Worm (Caenorhabditis elegans) whole organism, L4 larva: Measurements from ENCODE around the gene dos-3.

Experiments
- Y105C5A.15 ChIP-seq: fragments of 200-800 bp; sonication (Bioruptor generic); IDR thresholded peaks from 2 replicates; pipeline ENCODE4 v1.3.6; 2022; ENCODE audit warnings: missing genetic modification characterization, missing compliant biosample characterization
- aha-1 ChIP-seq: fragments of 150-350 bp; peaks from one replicate; lab custom pipeline; 2014; ENCODE audit warnings: missing biosample characterization, missing genetic modification characterization
- ama-1 ChIP-seq: fragments of 150-350 bp; optimal IDR thresholded peaks from 2 replicates; lab custom pipeline; 2014; ENCODE audit warnings: inconsistent platforms, mixed read lengths
- arid-1 ChIP-seq: fragments of 200-800 bp; sonication (Bioruptor generic); conservative IDR thresholded peaks from 2 replicates; pipeline ENCODE4 v1.3.6; 2022; ENCODE audit warnings: missing genetic modification reagents, missing genetic modification characterization, missing compliant biosample characterization
- ceh-20 ChIP-seq: fragments of 200-800 bp; sonication (Bioruptor generic); IDR thresholded peaks from 2 replicates; pipeline ENCODE4 v1.3.6; 2022; ENCODE audit warnings: missing genetic modification reagents, missing genetic modification characterization, missing compliant biosample characterization
- cey-2 ChIP-seq: sonication (generic microtip); optimal IDR thresholded peaks from 3 replicates; lab custom pipeline; 2017; ENCODE audit warnings: missing genetic modification characterization, mild to moderate bottlenecking, missing compliant biosample characterization, antibody characterized with exemption, borderline replicate concordance; ENCODE audit not compliant: insufficient read depth
- daf-12 ChIP-seq: fragments of 150-350 bp; optimal IDR thresholded peaks from 2 replicates; lab custom pipeline; 2014; ENCODE audit warnings: missing biosample characterization, missing genetic modification reagents, missing genetic modification characterization
- daf-16 ChIP-seq, 3 experiments: sonication (generic microtip); optimal IDR thresholded peaks; 2 replicates each; lab custom pipeline; 2016 to 2017; ENCODE audit warnings: missing genetic modification characterization in 3 of 3, missing genetic modification reagents in 3 of 3, mild to moderate bottlenecking in 2 of 3, missing compliant biosample characterization in 2 of 3, missing biosample characterization in 1 of 3, moderate library complexity in 1 of 3
- dmd-6 ChIP-seq: fragments of 200-800 bp; sonication (Bioruptor generic); IDR thresholded peaks from 2 replicates; pipeline ENCODE4 v1.3.6; 2022; ENCODE audit warnings: missing genetic modification reagents, missing genetic modification characterization, missing compliant biosample characterization
- dmd-8 ChIP-seq: fragments of 200-800 bp; sonication (Bioruptor generic); IDR thresholded peaks from 2 replicates; pipeline ENCODE4 v1.3.6; 2022; ENCODE audit warnings: missing genetic modification characterization, missing compliant biosample characterization
- dpl-1 ChIP-seq: fragments of 150-350 bp; optimal IDR thresholded peaks from 2 replicates; lab custom pipeline; 2014; ENCODE audit warnings: missing biosample characterization, missing genetic modification reagents, missing genetic modification characterization
- duxl-1 ChIP-seq: sonication (generic microtip); optimal IDR thresholded peaks from 2 replicates; lab custom pipeline; 2016; ENCODE audit warnings: mild to moderate bottlenecking, missing genetic modification characterization, moderate library complexity, missing compliant biosample characterization; ENCODE audit not compliant: poor library complexity
- dve-1 ChIP-seq: sonication (generic microtip); optimal IDR thresholded peaks from 2 replicates; lab custom pipeline; 2017; ENCODE audit warnings: antibody characterized with exemption, mild to moderate bottlenecking, missing genetic modification characterization, missing compliant biosample characterization; ENCODE audit not compliant: insufficient read depth
- hlh-11 ChIP-seq: fragments of 200-800 bp; sonication (Bioruptor generic); optimal IDR thresholded peaks from 2 replicates; lab custom pipeline; 2018; ENCODE audit warnings: mild to moderate bottlenecking, missing genetic modification characterization, missing compliant biosample characterization
- hlh-30 ChIP-seq: sonication (generic microtip); optimal IDR thresholded peaks from 2 replicates; lab custom pipeline; 2017; ENCODE audit warnings: antibody characterized with exemption, mild to moderate bottlenecking, missing genetic modification characterization, missing compliant biosample characterization; ENCODE audit not compliant: insufficient read depth
- hmg-1.1 ChIP-seq: fragments of 200-800 bp; sonication (Bioruptor generic); IDR thresholded peaks from 2 replicates; pipeline ENCODE4 v1.3.6; 2022; ENCODE audit warnings: missing genetic modification reagents, missing genetic modification characterization, missing compliant biosample characterization
- lin-38 ChIP-seq: fragments of 200-800 bp; sonication (Bioruptor generic); IDR thresholded peaks from 2 replicates; pipeline ENCODE4 v1.3.6; 2022; ENCODE audit warnings: missing genetic modification reagents, missing genetic modification characterization, missing compliant biosample characterization
- lir-3 ChIP-seq: sonication (generic microtip); optimal IDR thresholded peaks from 2 replicates; lab custom pipeline; 2016; ENCODE audit warnings: mild to moderate bottlenecking, missing genetic modification characterization, missing compliant biosample characterization
- lsy-2 ChIP-seq, 2 experiments: fragments of 150-350 bp in 1 of 2; sonication (generic microtip) in 1 of 2; optimal IDR thresholded peaks; 2 replicates each; lab custom pipeline; 2014 to 2017; ENCODE audit warnings: missing biosample characterization in 2 of 2, missing genetic modification characterization in 2 of 2
- madf-5 ChIP-seq, 2 experiments: fragments of 200-800 bp; sonication (Bioruptor generic); IDR thresholded peaks; 2 replicates each; pipeline ENCODE4 v1.3.6; 2022; ENCODE audit warnings: missing compliant biosample characterization in 2 of 2, missing genetic modification characterization in 2 of 2
- madf-9 ChIP-seq: fragments of 200-800 bp; sonication (Bioruptor generic); conservative IDR thresholded peaks from 2 replicates; pipeline ENCODE4 v1.3.6; 2022; ENCODE audit warnings: missing genetic modification reagents, missing genetic modification characterization, missing compliant biosample characterization
- mdl-1 ChIP-seq, 2 experiments: fragments of 150-350 bp in 1 of 2; sonication (generic microtip) in 1 of 2; optimal IDR thresholded peaks; 2 replicates each; lab custom pipeline; 2014 to 2017; ENCODE audit warnings: missing biosample characterization in 2 of 2, missing genetic modification characterization in 2 of 2
- mep-1 ChIP-seq: fragments of 150-350 bp; sonication (generic microtip); optimal IDR thresholded peaks from 3 replicates; lab custom pipeline; 2014; ENCODE audit warnings: missing biosample characterization, missing genetic modification characterization
- mes-2 ChIP-seq: sonication (generic microtip); optimal IDR thresholded peaks from 2 replicates; lab custom pipeline; 2016; ENCODE audit warnings: missing genotype, mild to moderate bottlenecking, missing genetic modification characterization, missing compliant biosample characterization; ENCODE audit not compliant: poor library complexity, severe bottlenecking
- mxl-2 ChIP-seq: fragments of 200-800 bp; sonication (Bioruptor generic); conservative IDR thresholded peaks from 2 replicates; pipeline ENCODE4 v1.3.6; 2022; ENCODE audit warnings: missing genetic modification reagents, missing genetic modification characterization, missing compliant biosample characterization
- mxl-3 ChIP-seq: fragments of 200-800 bp; sonication (Bioruptor generic); optimal IDR thresholded peaks from 2 replicates; lab custom pipeline; 2018; ENCODE audit warnings: mild to moderate bottlenecking, missing genetic modification characterization, missing compliant biosample characterization
- nhr-11 ChIP-seq: fragments of 150-350 bp; optimal IDR thresholded peaks from 2 replicates; lab custom pipeline; 2014; ENCODE audit warnings: missing biosample characterization, missing genetic modification characterization
- nhr-111 ChIP-seq: fragments of 200-800 bp; sonication (Bioruptor generic); optimal IDR thresholded peaks from 2 replicates; lab custom pipeline; 2018; ENCODE audit warnings: mild to moderate bottlenecking, missing genetic modification characterization, missing compliant biosample characterization
- nhr-28 ChIP-seq: fragments of 150-350 bp; optimal IDR thresholded peaks from 2 replicates; lab custom pipeline; 2014; ENCODE audit warnings: missing biosample characterization, missing genetic modification characterization
- nhr-48 ChIP-seq: sonication (generic microtip); optimal IDR thresholded peaks from 2 replicates; lab custom pipeline; 2016; ENCODE audit warnings: mild to moderate bottlenecking, missing genetic modification characterization, missing compliant biosample characterization
- nhr-6 ChIP-seq: fragments of 150-350 bp; optimal IDR thresholded peaks from 2 replicates; lab custom pipeline; 2014; ENCODE audit warnings: missing biosample characterization, missing genetic modification characterization
- php-3 ChIP-seq: fragments of 200-800 bp; sonication (Bioruptor generic); IDR thresholded peaks from 2 replicates; pipeline ENCODE4 v1.3.6; 2022; ENCODE audit warnings: missing genetic modification reagents, missing genetic modification characterization, missing compliant biosample characterization
- tra-1 ChIP-seq: fragments of 200-800 bp; sonication (Bioruptor generic); IDR thresholded peaks from 2 replicates; pipeline ENCODE4 v1.3.6; 2022; ENCODE audit warnings: missing genetic modification reagents, missing genetic modification characterization, missing compliant biosample characterization
- unc-62 ChIP-seq, 3 experiments: fragments of 150-350 bp in 1 of 3; sonication (generic microtip); optimal IDR thresholded peaks in 2 of 3; peaks in 1 of 3; 1 replicate in 1 of 3; 2 replicates in 2 of 3; lab custom pipeline; 2014 to 2017; ENCODE audit warnings: missing biosample characterization in 3 of 3, missing genetic modification characterization in 3 of 3, missing genetic modification reagents in 3 of 3, missing genotype in 1 of 3
- zfp-2 ChIP-seq: sonication (generic microtip); optimal IDR thresholded peaks from 2 replicates; lab custom pipeline; 2016; ENCODE audit warnings: mild to moderate bottlenecking, missing genetic modification characterization, missing compliant biosample characterization
- zip-2 ChIP-seq: fragments of 150-350 bp; optimal IDR thresholded peaks from 2 replicates; lab custom pipeline; 2014; ENCODE audit warnings: missing biosample characterization, missing genetic modification characterization
- ztf-7 ChIP-seq: fragments of 150-350 bp; optimal IDR thresholded peaks from 2 replicates; lab custom pipeline; 2014; ENCODE audit warnings: missing biosample characterization, missing genetic modification characterization

dos-3 gene

ce11 chrIII:844577-844976, 5.2 kb upstream of the dos-3 start:
- TF ChIP-seq ztf-7 (tag; lab: Kevin White, UChicago) (no peak), Y105C5A.15 (no peak), lir-3 (no peak), unc-62 (GFP tag; optimal IDR thresholded peaks at IDR 0.05 in 1 of 2; lab: Kevin White, UChicago) (peak in 1 of 2 experiments; percentile 43), unc-62 (tag; optimal IDR thresholded peaks at IDR 0.05; lab: Kevin White, UChicago) (no peak), php-3 (GFP tag; lab: Robert Waterston, UW) (no peak), dmd-6 (GFP tag; lab: Robert Waterston, UW) (no peak), nhr-111 (GFP tag; lab: Kevin White, UChicago) (no peak), daf-16 (GFP tag; optimal IDR thresholded peaks at IDR 0.05; lab: Kevin White, UChicago) (no peak), daf-16 (tag; optimal IDR thresholded peaks at IDR 0.05; lab: Kevin White, UChicago) (peak; percentile 17), duxl-1 (no peak), arid-1 (GFP tag; lab: Robert Waterston, UW) (no peak), dmd-8 (no peak)

- TF ChIP-seq madf-9 (GFP tag; lab: Robert Waterston, UW) (peak; percentile 42; the same call in 1 of the 2 replicates), mes-2 (peak; percentile 27), aha-1 (tag; lab: Kevin White, UChicago) (peak; percentile 40), tra-1 (GFP tag; lab: Robert Waterston, UW) (no peak), madf-5 (GFP tag; IDR thresholded peaks at IDR 0.05; lab: Robert Waterston, UW) (no peak), zip-2 (tag; lab: Kevin White, UChicago) (no peak), lsy-2 (tag; optimal IDR thresholded peaks at IDR 0.05; lab: Kevin White, UChicago) (peak in 1 of 2 experiments; percentile 28), hmg-1.1 (GFP tag; lab: Robert Waterston, UW) (peak; percentile 54), mdl-1 (tag; optimal IDR thresholded peaks at IDR 0.05; lab: Kevin White, UChicago) (peak in 1 of 2 experiments; percentile 56), mxl-2 (GFP tag; lab: Robert Waterston, UW) (peak; percentile 44; the same call in 1 of the 2 replicates), nhr-28 (tag; lab: Kevin White, UChicago) (peak; percentile 55), dpl-1 (GFP tag; lab: Kevin White, UChicago) (peak; percentile 15), hlh-11 (tag; lab: Kevin White, UChicago) (peak; percentile 65), mxl-3 (GFP tag; lab: Kevin White, UChicago) (peak; percentile 96), dmd-6 (GFP tag; lab: Robert Waterston, UW) (peak; percentile 53), nhr-6 (tag; lab: Kevin White, UChicago) (no peak), daf-16 (GFP tag; optimal IDR thresholded peaks at IDR 0.05; lab: Kevin White, UChicago) (no peak), daf-16 (tag; optimal IDR thresholded peaks at IDR 0.05; lab: Kevin White, UChicago) (peak; percentile 68), unc-62 (GFP tag; optimal IDR thresholded peaks at IDR 0.05 in 1 of 2; lab: Kevin White, UChicago) (peak in 1 of 2 experiments; percentile 14), unc-62 (tag; optimal IDR thresholded peaks at IDR 0.05; lab: Kevin White, UChicago) (no peak), lin-38 (peak; percentile 28; the same call in 1 of the 2 replicates), hlh-30 (tag; lab: Kevin White, UChicago) (peak; percentile 77), ceh-20 (0 out of 2 replicates have a peak, but pooled peaks have one; percentile 35), mep-1 (peak; percentile 57), Y105C5A.15 (no peak), nhr-11 (peak; percentile 18), nhr-48 (tag; lab: Kevin White, UChicago) (peak; percentile 18)
Observed at ce11 chrIII:843999-844398, 4.6 kb upstream of the dos-3 start.

ce11 chrIII:842630-843029, 3.2 kb upstream of the dos-3 start, which contains the start of gene far-8:
far-8 (plus strand) TSS chrIII:842930.
- TF ChIP-seq cey-2 (tag; lab: Kevin White, UChicago) (no peak), daf-12 (tag; lab: Kevin White, UChicago) (no peak), ama-1 (no peak), zfp-2 (tag; lab: Kevin White, UChicago) (no peak), hlh-11 (tag; lab: Kevin White, UChicago) (no peak), hlh-30 (tag; lab: Kevin White, UChicago) (no peak), dve-1 (tag; lab: Kevin White, UChicago) (no peak), tra-1 (GFP tag; lab: Robert Waterston, UW) (no peak)
